Worm (Caenorhabditis elegans) whole organism, mixed stage, embryonic: ENCODE measurements around the gene mtcu-2.

Experiments used
- mls-2 ChIP-seq: sonication (generic microtip); optimal IDR thresholded peaks from 2 replicates; lab custom pipeline; 2016; ENCODE audit warnings: mild to moderate bottlenecking, missing genetic modification characterization, moderate library complexity, missing compliant biosample characterization
- pha-4 ChIP-seq: fragments of 150-350 bp; optimal IDR thresholded peaks from 2 replicates; lab custom pipeline; 2018; ENCODE audit warnings: missing biosample characterization, missing genetic modification reagents, missing genetic modification characterization
- unc-39 ChIP-seq: fragments of 150-350 bp; optimal IDR thresholded peaks from 2 replicates; lab custom pipeline; 2014; ENCODE audit warnings: missing biosample characterization, missing genetic modification characterization
- ztf-11 ChIP-seq: fragments of 150-350 bp; optimal IDR thresholded peaks from 2 replicates; lab custom pipeline; 2014; ENCODE audit warnings: missing biosample characterization, missing genetic modification characterization

ce11 chrII:9990812-9991211, 42.2 kb downstream of the mtcu-2 start, which contains the start of gene lec-3:
- TF ChIP-seq ztf-11 (tag; lab: Kevin White, UChicago): no peak
- TF ChIP-seq unc-39 (tag; lab: Kevin White, UChicago): no peak
- TF ChIP-seq pha-4 (tag; lab: Kevin White, UChicago): no peak
- no peak for TF ChIP-seq mls-2 (tag; lab: Kevin White, UChicago)
